Fruit fly (Drosophila melanogaster) whole organism, embryonic: ENCODE measurements around the gene Ir94a.

ENCODE experiments used
- Asciz ChIP-seq: fragments of 200-800 bp; sonication (Bioruptor generic); optimal IDR thresholded peaks from 2 replicates; lab custom pipeline; 2017; ENCODE audit warnings: missing biosample characterization, mild to moderate bottlenecking, missing genetic modification characterization, missing genetic modification reagents
- CG1024 ChIP-seq: fragments of 200-800 bp; sonication (Bioruptor generic); IDR thresholded peaks from 2 replicates; pipeline ENCODE4 v1.3.6; 2022; ENCODE audit warnings: missing biosample characterization, missing genetic modification characterization
- CG10543 ChIP-seq: fragments of 200-800 bp; sonication (Bioruptor generic); optimal IDR thresholded peaks from 3 replicates; lab custom pipeline; 2017; ENCODE audit warnings: missing biosample characterization, mild to moderate bottlenecking, missing genetic modification characterization, moderate library complexity
- CG11560 ChIP-seq: fragments of 200-800 bp; sonication (Bioruptor generic); IDR thresholded peaks from 3 replicates; pipeline ENCODE4 v1.3.6; 2022; ENCODE audit warnings: missing biosample characterization, missing genetic modification characterization
- CG11695 ChIP-seq: fragments of 200-800 bp; sonication (Bioruptor generic); IDR thresholded peaks from 3 replicates; pipeline ENCODE4 v1.3.6; 2022; ENCODE audit warnings: missing biosample characterization, missing genetic modification characterization
- CG12104 ChIP-seq: fragments of 200-800 bp; sonication (Bioruptor generic); optimal IDR thresholded peaks from 3 replicates; lab custom pipeline; 2016; ENCODE audit warnings: missing biosample characterization, missing genetic modification characterization
- CG12744 ChIP-seq: fragments of 200-800 bp; sonication (Bioruptor generic); optimal IDR thresholded peaks from 2 replicates; lab custom pipeline; 2016; ENCODE audit warnings: missing biosample characterization, missing genetic modification characterization
- CG15479 ChIP-seq: fragments of 200-800 bp; sonication (Bioruptor generic); optimal IDR thresholded peaks from 3 replicates; lab custom pipeline; 2019; ENCODE audit warnings: missing biosample characterization, mild to moderate bottlenecking, missing genetic modification characterization, moderate library complexity
- CG15696 ChIP-seq: fragments of 200-800 bp; sonication (Bioruptor generic); optimal IDR thresholded peaks from 2 replicates; lab custom pipeline; 2019; ENCODE audit warnings: missing biosample characterization, mild to moderate bottlenecking, missing genetic modification characterization, moderate library complexity
- CG1603 ChIP-seq: fragments of 200-800 bp; sonication (Bioruptor generic); optimal IDR thresholded peaks from 2 replicates; lab custom pipeline; 2019; ENCODE audit warnings: missing biosample characterization, mild to moderate bottlenecking, missing genetic modification characterization, moderate library complexity
- CG18599 ChIP-seq: fragments of 200-800 bp; sonication (Bioruptor generic); optimal IDR thresholded peaks from 3 replicates; lab custom pipeline; 2017; ENCODE audit warnings: missing biosample characterization, missing genetic modification characterization, mild to moderate bottlenecking, moderate library complexity, missing genetic modification reagents
- CG2678 ChIP-seq: fragments of 200-800 bp; sonication (Bioruptor generic); optimal IDR thresholded peaks from 3 replicates; lab custom pipeline; 2019; ENCODE audit warnings: missing biosample characterization, mild to moderate bottlenecking, missing genetic modification characterization, moderate library complexity
- CG2712 ChIP-seq: fragments of 200-800 bp; optimal IDR thresholded peaks from 3 replicates; lab custom pipeline; 2019; ENCODE audit warnings: missing biosample characterization, mild to moderate bottlenecking, missing genetic modification characterization, moderate library complexity
- CG31365 ChIP-seq: fragments of 200-800 bp; sonication (Bioruptor generic); optimal IDR thresholded peaks from 2 replicates; lab custom pipeline; 2018; ENCODE audit warnings: missing biosample characterization, mild to moderate bottlenecking, missing genetic modification characterization
- CG3847 ChIP-seq: fragments of 200-800 bp; sonication (Bioruptor generic); IDR thresholded peaks from 2 replicates; pipeline ENCODE4 v1.3.6; 2022; ENCODE audit warnings: missing biosample characterization, missing genetic modification characterization
- CG6683 ChIP-seq: fragments of 200-800 bp; sonication (Bioruptor generic); optimal IDR thresholded peaks from 2 replicates; lab custom pipeline; 2017; ENCODE audit warnings: missing biosample characterization, mild to moderate bottlenecking, missing genetic modification characterization, missing genetic modification reagents
- CG6791 ChIP-seq: fragments of 200-800 bp; sonication (Bioruptor generic); IDR thresholded peaks from 3 replicates; pipeline ENCODE4 v1.3.6; 2022; ENCODE audit warnings: missing biosample characterization, missing genetic modification characterization; ENCODE audit not compliant: partially characterized antibody
- CG6813 ChIP-seq: fragments of 200-800 bp; sonication (Bioruptor generic); optimal IDR thresholded peaks from 2 replicates; lab custom pipeline; 2017; ENCODE audit warnings: missing biosample characterization, missing genetic modification characterization, mild to moderate bottlenecking, moderate library complexity, missing genetic modification reagents
- CG7745 ChIP-seq: fragments of 200-800 bp; sonication (Bioruptor generic); optimal IDR thresholded peaks from 2 replicates; lab custom pipeline; 2018; ENCODE audit warnings: missing biosample characterization, mild to moderate bottlenecking, missing genetic modification characterization, moderate library complexity
- CG8089 ChIP-seq: fragments of 200-800 bp; sonication (Bioruptor generic); optimal IDR thresholded peaks from 3 replicates; lab custom pipeline; 2016; ENCODE audit warnings: missing biosample characterization, missing genetic modification characterization
- CG8924 ChIP-seq: fragments of 200-800 bp; optimal IDR thresholded peaks from 3 replicates; lab custom pipeline; 2019; ENCODE audit warnings: missing biosample characterization, mild to moderate bottlenecking, missing genetic modification characterization, moderate library complexity
- CG9817 ChIP-seq: fragments of 200-800 bp; sonication (Bioruptor generic); optimal IDR thresholded peaks from 2 replicates; lab custom pipeline; 2018; ENCODE audit warnings: missing biosample characterization, mild to moderate bottlenecking, missing genetic modification characterization, moderate library complexity
- CG9876 ChIP-seq: fragments of 200-800 bp; sonication (Bioruptor generic); optimal IDR thresholded peaks from 2 replicates; lab custom pipeline; 2016; ENCODE audit warnings: missing biosample characterization, missing genetic modification characterization
- CG9932 ChIP-seq: fragments of 200-800 bp; sonication (Bioruptor generic); IDR thresholded peaks from 2 replicates; pipeline ENCODE4 v1.3.6; 2022; ENCODE audit warnings: missing biosample characterization, missing genetic modification characterization
- CrebB ChIP-seq: fragments of 200-800 bp; sonication (Bioruptor generic); optimal IDR thresholded peaks from 3 replicates; lab custom pipeline; 2018; ENCODE audit warnings: missing biosample characterization, mild to moderate bottlenecking, missing genetic modification characterization
- Dad ChIP-seq: fragments of 200-800 bp; sonication (Bioruptor generic); optimal IDR thresholded peaks from 3 replicates; lab custom pipeline; 2016; ENCODE audit warnings: missing biosample characterization, missing genetic modification characterization
- ERR ChIP-seq: fragments of 200-800 bp; sonication (Bioruptor generic); optimal IDR thresholded peaks from 2 replicates; lab custom pipeline; 2016; ENCODE audit warnings: missing biosample characterization, missing genetic modification characterization
- Ets65A ChIP-seq: fragments of 200-800 bp; sonication (Bioruptor generic); peaks from one replicate; lab custom pipeline; 2016; ENCODE audit warnings: missing biosample characterization, missing genetic modification characterization
- Hr39 ChIP-seq: fragments of >200 bp; optimal IDR thresholded peaks from 2 replicates; lab custom pipeline; 2017
- Lhr ChIP-seq: fragments of 200-800 bp; sonication (Bioruptor generic); optimal IDR thresholded peaks from 3 replicates; lab custom pipeline; 2017; ENCODE audit warnings: mild to moderate bottlenecking, missing biosample characterization, missing genetic modification reagents, missing genetic modification characterization
- Mes4 ChIP-seq: fragments of 200-800 bp; sonication (Bioruptor generic); optimal IDR thresholded peaks from 2 replicates; lab custom pipeline; 2016; ENCODE audit warnings: missing biosample characterization, missing genetic modification characterization
- Neu2 ChIP-seq: fragments of 200-800 bp; sonication (Bioruptor generic); optimal IDR thresholded peaks from 3 replicates; lab custom pipeline; 2016; ENCODE audit warnings: missing biosample characterization, missing genetic modification characterization, borderline replicate concordance
- Oaz ChIP-seq: fragments of 200-800 bp; sonication (Bioruptor generic); IDR thresholded peaks from 2 replicates; pipeline ENCODE4 v1.3.6; 2022; ENCODE audit warnings: missing biosample characterization, missing genetic modification characterization
- Optix ChIP-seq: fragments of 200-800 bp; sonication (Bioruptor generic); IDR thresholded peaks from 3 replicates; pipeline ENCODE4 v1.3.6; 2022; ENCODE audit warnings: missing biosample characterization, missing genetic modification characterization
- Rfx ChIP-seq: fragments of 200-800 bp; sonication (Bioruptor generic); IDR thresholded peaks from 2 replicates; pipeline ENCODE4 v1.3.6; 2022; ENCODE audit warnings: missing biosample characterization, missing genetic modification characterization
- Spps ChIP-seq: fragments of 200-800 bp; sonication (Bioruptor generic); optimal IDR thresholded peaks from 2 replicates; lab custom pipeline; 2018; ENCODE audit warnings: missing biosample characterization, mild to moderate bottlenecking, missing genetic modification characterization
- Sry-δ ChIP-seq: fragments of 200-800 bp; sonication (Bioruptor generic); optimal IDR thresholded peaks from 2 replicates; lab custom pipeline; 2016; ENCODE audit warnings: missing biosample characterization, missing genetic modification characterization
- bsh ChIP-seq, 2 experiments: fragments of 200-800 bp; sonication (Bioruptor generic); optimal IDR thresholded peaks; 2 replicates each; lab custom pipeline; 2017 to 2018; ENCODE audit warnings: mild to moderate bottlenecking in 2 of 2, missing biosample characterization in 2 of 2, missing genetic modification characterization in 2 of 2, moderate library complexity in 1 of 2
- dmrt99B ChIP-seq: fragments of 200-800 bp; sonication (Bioruptor generic); optimal IDR thresholded peaks from 2 replicates; lab custom pipeline; 2018; ENCODE audit warnings: missing biosample characterization, mild to moderate bottlenecking, missing genetic modification characterization, moderate library complexity
- dpn ChIP-seq, 2 experiments: fragments of 200-800 bp; sonication (Bioruptor generic); optimal IDR thresholded peaks; 3 replicates each; lab custom pipeline; 2016; ENCODE audit warnings: missing biosample characterization in 2 of 2, missing genetic modification characterization in 2 of 2
- her ChIP-seq: fragments of 200-800 bp; sonication (Bioruptor generic); optimal IDR thresholded peaks from 2 replicates; lab custom pipeline; 2016; ENCODE audit warnings: missing biosample characterization, missing genetic modification characterization
- jumu ChIP-seq: fragments of 200-800 bp; sonication (Bioruptor generic); optimal IDR thresholded peaks from 3 replicates; lab custom pipeline; 2016; ENCODE audit warnings: missing biosample characterization, missing genetic modification characterization
- ken ChIP-seq: fragments of 200-800 bp; sonication (Bioruptor generic); IDR thresholded peaks from 3 replicates; pipeline ENCODE4 v1.3.6; 2022; ENCODE audit warnings: missing biosample characterization, missing genetic modification characterization
- kni ChIP-seq: fragments of 200-800 bp; sonication (Bioruptor generic); optimal IDR thresholded peaks from 3 replicates; lab custom pipeline; 2017; ENCODE audit warnings: mild to moderate bottlenecking, missing biosample characterization, missing genetic modification reagents, missing genetic modification characterization
- odd ChIP-seq: fragments of 200-800 bp; sonication (Bioruptor generic); optimal IDR thresholded peaks from 2 replicates; lab custom pipeline; 2017; ENCODE audit warnings: missing biosample characterization, mild to moderate bottlenecking, missing genetic modification characterization
- scrt ChIP-seq: fragments of 200-800 bp; sonication (Bioruptor generic); optimal IDR thresholded peaks from 2 replicates; lab custom pipeline; 2018; ENCODE audit warnings: missing biosample characterization, mild to moderate bottlenecking, missing genetic modification characterization, moderate library complexity
- stwl ChIP-seq: fragments of 200-800 bp; sonication (Bioruptor generic); optimal IDR thresholded peaks from 3 replicates; lab custom pipeline; 2018; ENCODE audit warnings: missing biosample characterization, mild to moderate bottlenecking, missing genetic modification characterization, moderate library complexity
- tup ChIP-seq: fragments of 200-800 bp; sonication (Bioruptor generic); optimal IDR thresholded peaks from 2 replicates; lab custom pipeline; 2016; ENCODE audit warnings: missing biosample characterization, mild to moderate bottlenecking, missing genetic modification characterization, moderate library complexity
- twi ChIP-seq: fragments of 200-800 bp; optimal IDR thresholded peaks from 2 replicates; lab custom pipeline; 2019; ENCODE audit warnings: missing biosample characterization, mild to moderate bottlenecking, missing genetic modification characterization, moderate library complexity
- unpg ChIP-seq: fragments of 200-800 bp; sonication (Bioruptor generic); optimal IDR thresholded peaks from 3 replicates; lab custom pipeline; 2018; ENCODE audit warnings: missing biosample characterization, mild to moderate bottlenecking, missing genetic modification characterization, moderate library complexity
- zfh1 ChIP-seq: fragments of 200-800 bp; sonication (Bioruptor generic); IDR thresholded peaks from 3 replicates; pipeline ENCODE4 v1.3.6; 2022; ENCODE audit warnings: missing biosample characterization, missing genetic modification characterization

Gene Ir94a

dm6 chr3R:22147426-22147825 lies 34.2 kb downstream of the Ir94a start (continued):
- TF ChIP-seq CG12104 (GFP tag; lab: Kevin White, UChicago) (peak; percentile 13), scrt (peak; percentile 48), CG11695 (no peak), CG9876 (no peak), Ets65A (peak; percentile 81), odd (peak; percentile 60), CG10543 (GFP tag; lab: Kevin White, UChicago) (peak; percentile 24), CG2712 (tag; lab: Kevin White, UChicago) (peak; percentile 34), Optix (GFP tag; lab: Robert Waterston, UW) (no peak), Oaz (GFP tag; lab: Robert Waterston, UW) (no peak), tup (GFP tag; lab: Kevin White, UChicago) (peak; percentile 35), Neu2 (GFP tag; lab: Kevin White, UChicago) (peak; percentile 49), CG11560 (tag; lab: Robert Waterston, UW) (no peak), bsh (GFP tag; optimal IDR thresholded peaks at IDR 0.05; lab: Kevin White, UChicago) (peak in 1 of 2 experiments; percentile 25), CG6683 (GFP tag; lab: Kevin White, UChicago) (peak; percentile 47), CG12744 (peak; percentile 7), CG9817 (tag; lab: Kevin White, UChicago) (no peak), dmrt99B (tag; lab: Kevin White, UChicago) (peak; percentile 30), Lhr (peak; percentile 25), stwl (peak; percentile 39), dpn (GFP tag; optimal IDR thresholded peaks at IDR 0.05; lab: Kevin White, UChicago) (peak in 1 of 2 experiments; percentile 8), CG6791 (GFP tag; lab: Robert Waterston, UW) (no peak), CG2678 (peak; percentile 40), CG18599 (GFP tag; lab: Kevin White, UChicago) (peak; percentile 63), CG15479 (GFP tag; lab: Kevin White, UChicago) (peak; percentile 45), Asciz (GFP tag; lab: Kevin White, UChicago) (peak; percentile 30), CG9932 (no peak), CG7745 (tag; lab: Kevin White, UChicago) (peak; percentile 90), Spps (tag; lab: Kevin White, UChicago) (peak; percentile 67), CG31365 (tag; lab: Kevin White, UChicago) (peak; percentile 10), CG8924 (peak; percentile 72), Sry-δ (GFP tag; lab: Kevin White, UChicago) (no peak), ken (GFP tag; lab: Robert Waterston, UW) (no peak), CG6813 (GFP tag; lab: Kevin White, UChicago) (peak; percentile 88), ERR (GFP tag; lab: Kevin White, UChicago) (no peak), twi (peak; percentile 70), kni (GFP tag; lab: Kevin White, UChicago) (peak; percentile 55), her (GFP tag; lab: Kevin White, UChicago) (peak; percentile 15), Hr39 (no peak), CG1603 (peak; percentile 53), zfh1 (GFP tag; lab: Robert Waterston, UW) (peak; percentile 47; the same call in 1 of the 3 replicates), CG1024 (0 out of 2 replicates have a peak, but pooled peaks have one; percentile 21), CG15696 (peak; percentile 96), CG8089 (GFP tag; lab: Kevin White, UChicago) (peak; percentile 33), CrebB (tag; lab: Kevin White, UChicago) (peak; percentile 3), Mes4 (peak; percentile 18), CG3847 (no peak), jumu (peak; percentile 32), Dad (GFP tag; lab: Kevin White, UChicago) (peak; percentile 50), unpg (GFP tag; lab: Kevin White, UChicago) (peak; percentile 12), Rfx (GFP tag; lab: Robert Waterston, UW) (no peak)
